Fruit fly (Drosophila melanogaster) whole organism, embryonic: Measurements from ENCODE around the gene Pi4KIIalpha.

Experiments used
- Abd-B ChIP-seq: fragments of 200-800 bp; sonication (Bioruptor generic); optimal IDR thresholded peaks from 2 replicates; lab custom pipeline; 2018; ENCODE audit warnings: missing biosample characterization, mild to moderate bottlenecking, missing genetic modification characterization, moderate library complexity
- Ada2b ChIP-seq: fragments of 200-800 bp; sonication (Bioruptor generic); IDR thresholded peaks from 2 replicates; pipeline ENCODE4 v1.3.6; 2022; ENCODE audit warnings: missing biosample characterization, missing genetic modification characterization
- Adf1 ChIP-seq: fragments of 200-800 bp; sonication (Bioruptor generic); IDR thresholded peaks from 2 replicates; pipeline ENCODE4 v1.3.6; 2022; ENCODE audit warnings: missing biosample characterization, missing genetic modification characterization
- Atf-2 ChIP-seq: fragments of 200-800 bp; sonication (Bioruptor generic); optimal IDR thresholded peaks from 2 replicates; lab custom pipeline; 2016; ENCODE audit warnings: missing biosample characterization, missing genetic modification characterization
- CG10267 ChIP-seq: fragments of 200-800 bp; sonication (Bioruptor generic); optimal IDR thresholded peaks from 2 replicates; lab custom pipeline; 2018; ENCODE audit warnings: missing biosample characterization, mild to moderate bottlenecking, missing genetic modification characterization, moderate library complexity
- CG10462 ChIP-seq: fragments of 200-800 bp; sonication (Bioruptor generic); optimal IDR thresholded peaks from 2 replicates; lab custom pipeline; 2016; ENCODE audit warnings: missing biosample characterization, missing genetic modification characterization
- CG11085 ChIP-seq: fragments of 200-800 bp; sonication (Bioruptor generic); IDR thresholded peaks from 2 replicates; pipeline ENCODE4 v1.3.6; 2022; ENCODE audit warnings: missing biosample characterization, missing genetic modification characterization
- CG12942 ChIP-seq: fragments of 200-800 bp; sonication (Bioruptor generic); optimal IDR thresholded peaks from 3 replicates; lab custom pipeline; 2016; ENCODE audit warnings: missing biosample characterization, missing genetic modification characterization
- CG13624 ChIP-seq: fragments of 200-800 bp; sonication (Bioruptor generic); optimal IDR thresholded peaks from 2 replicates; lab custom pipeline; 2016; ENCODE audit warnings: missing biosample characterization, missing genetic modification characterization
- CG18619 ChIP-seq: fragments of 200-800 bp; sonication (Bioruptor generic); optimal IDR thresholded peaks from 3 replicates; lab custom pipeline; 2017; ENCODE audit warnings: missing biosample characterization, mild to moderate bottlenecking, missing genetic modification characterization
- CG2712 ChIP-seq: fragments of 200-800 bp; optimal IDR thresholded peaks from 3 replicates; lab custom pipeline; 2019; ENCODE audit warnings: missing biosample characterization, mild to moderate bottlenecking, missing genetic modification characterization, moderate library complexity
- CG32767 ChIP-seq: fragments of 200-800 bp; sonication (Bioruptor generic); IDR thresholded peaks from 2 replicates; pipeline ENCODE4 v1.3.6; 2022; ENCODE audit warnings: missing biosample characterization, missing genetic modification characterization
- CG42726 ChIP-seq: fragments of 200-800 bp; sonication (Bioruptor generic); IDR thresholded peaks from 2 replicates; pipeline ENCODE4 v1.3.6; 2022; ENCODE audit warnings: missing biosample characterization, missing genetic modification characterization; ENCODE audit not compliant: partially characterized antibody
- CG4820 ChIP-seq: fragments of 200-800 bp; sonication (Bioruptor generic); optimal IDR thresholded peaks from 3 replicates; lab custom pipeline; 2016; ENCODE audit warnings: missing biosample characterization, missing genetic modification characterization
- CG6654 ChIP-seq: fragments of 200-800 bp; sonication (Bioruptor generic); optimal IDR thresholded peaks from 2 replicates; lab custom pipeline; 2017; ENCODE audit warnings: missing biosample characterization, mild to moderate bottlenecking, missing genetic modification characterization
- CG6683 ChIP-seq: fragments of 200-800 bp; sonication (Bioruptor generic); optimal IDR thresholded peaks from 2 replicates; lab custom pipeline; 2017; ENCODE audit warnings: missing biosample characterization, mild to moderate bottlenecking, missing genetic modification characterization, missing genetic modification reagents
- CG7786 ChIP-seq: fragments of 200-800 bp; sonication (Bioruptor generic); optimal IDR thresholded peaks from 2 replicates; lab custom pipeline; 2016; ENCODE audit warnings: missing biosample characterization, missing genetic modification characterization
- CG7839 ChIP-seq: fragments of 200-800 bp; sonication (Bioruptor generic); optimal IDR thresholded peaks from 3 replicates; lab custom pipeline; 2018; ENCODE audit warnings: missing biosample characterization, mild to moderate bottlenecking, missing genetic modification characterization, moderate library complexity
- CG9797 ChIP-seq: fragments of 200-800 bp; sonication (Bioruptor generic); optimal IDR thresholded peaks from 3 replicates; lab custom pipeline; 2018; ENCODE audit warnings: missing biosample characterization, mild to moderate bottlenecking, missing genetic modification characterization
- CG9876 ChIP-seq: fragments of 200-800 bp; sonication (Bioruptor generic); optimal IDR thresholded peaks from 2 replicates; lab custom pipeline; 2016; ENCODE audit warnings: missing biosample characterization, missing genetic modification characterization
- D19A ChIP-seq: fragments of 200-800 bp; optimal IDR thresholded peaks from 3 replicates; lab custom pipeline; 2019; ENCODE audit warnings: missing biosample characterization, mild to moderate bottlenecking, missing genetic modification characterization, moderate library complexity
- D19B ChIP-seq: fragments of 200-800 bp; sonication (Bioruptor generic); optimal IDR thresholded peaks from 2 replicates; lab custom pipeline; 2017; ENCODE audit warnings: missing biosample characterization, mild to moderate bottlenecking, missing genetic modification characterization
- GATAe ChIP-seq: fragments of 200-800 bp; sonication (Bioruptor generic); conservative IDR thresholded peaks from 2 replicates; pipeline ENCODE4 v1.3.6; 2022; ENCODE audit warnings: missing biosample characterization, missing genetic modification characterization
- H2.0 ChIP-seq: fragments of 200-800 bp; sonication (Bioruptor generic); IDR thresholded peaks from 2 replicates; pipeline ENCODE4 v1.3.6; 2022; ENCODE audit warnings: missing biosample characterization, missing genetic modification characterization
- Lim3 ChIP-seq: fragments of 200-800 bp; sonication (Bioruptor generic); IDR thresholded peaks from 2 replicates; pipeline ENCODE4 v1.3.6; 2022; ENCODE audit warnings: missing biosample characterization, missing genetic modification characterization
- Med ChIP-seq: fragments of 200-800 bp; sonication (Bioruptor generic); peaks from one replicate; lab custom pipeline; 2016; ENCODE audit warnings: missing biosample characterization, missing genetic modification characterization, mild to moderate bottlenecking, inconsistent platforms, moderate library complexity
- Myb ChIP-seq: fragments of 200-800 bp; sonication (Bioruptor generic); optimal IDR thresholded peaks from 2 replicates; lab custom pipeline; 2016; ENCODE audit warnings: missing biosample characterization, missing genetic modification characterization
- NC2β ChIP-seq: fragments of 200-800 bp; sonication (Bioruptor generic); optimal IDR thresholded peaks from 2 replicates; lab custom pipeline; 2016; ENCODE audit warnings: missing biosample characterization, missing genetic modification characterization
- Optix ChIP-seq: fragments of 200-800 bp; sonication (Bioruptor generic); IDR thresholded peaks from 3 replicates; pipeline ENCODE4 v1.3.6; 2022; ENCODE audit warnings: missing biosample characterization, missing genetic modification characterization
- Trl ChIP-seq, 3 experiments: fragments of >200 bp in 2 of 3; fragments of 200-800 bp in 1 of 3; sonication (Bioruptor generic) in 1 of 3; optimal IDR thresholded peaks; 2 replicates in 1 of 3; 3 replicates in 2 of 3; lab custom pipeline; 2016 to 2017; ENCODE audit warnings: missing biosample characterization in 1 of 3, missing genetic modification characterization in 1 of 3
- Xbp1 ChIP-seq: fragments of 200-800 bp; sonication (Bioruptor generic); optimal IDR thresholded peaks from 3 replicates; lab custom pipeline; 2016; ENCODE audit warnings: missing biosample characterization, mild to moderate bottlenecking, missing genetic modification characterization
- ab ChIP-seq: fragments of 200-800 bp; sonication (Bioruptor generic); optimal IDR thresholded peaks from 2 replicates; lab custom pipeline; 2016; ENCODE audit warnings: missing biosample characterization, missing genetic modification characterization
- bigmax ChIP-seq: fragments of 200-800 bp; sonication (Bioruptor generic); optimal IDR thresholded peaks from 2 replicates; lab custom pipeline; 2018; ENCODE audit warnings: missing biosample characterization, mild to moderate bottlenecking, missing genetic modification characterization
- cad ChIP-seq: fragments of >200 bp; optimal IDR thresholded peaks from 2 replicates; lab custom pipeline; 2017; ENCODE audit warnings: missing biosample characterization, missing genetic modification characterization
- croc ChIP-seq: fragments of 200-800 bp; sonication (Bioruptor generic); conservative IDR thresholded peaks from 3 replicates; pipeline ENCODE4 v1.3.6; 2022; ENCODE audit warnings: missing biosample characterization, missing genetic modification characterization
- dimm ChIP-seq: fragments of 200-800 bp; sonication (Bioruptor generic); IDR thresholded peaks from 2 replicates; pipeline ENCODE4 v1.3.6; 2022; ENCODE audit warnings: missing biosample characterization, missing genetic modification characterization
- dm ChIP-seq: fragments of 200-800 bp; sonication (Bioruptor generic); optimal IDR thresholded peaks from 3 replicates; lab custom pipeline; 2016; ENCODE audit warnings: missing biosample characterization, missing genetic modification characterization
- eyg ChIP-seq: fragments of 200-800 bp; sonication (Bioruptor generic); optimal IDR thresholded peaks from 3 replicates; lab custom pipeline; 2016; ENCODE audit warnings: missing biosample characterization, missing genetic modification characterization
- fd64A ChIP-seq: fragments of 200-800 bp; sonication (Bioruptor generic); optimal IDR thresholded peaks from 3 replicates; lab custom pipeline; 2018; ENCODE audit warnings: missing biosample characterization, mild to moderate bottlenecking, missing genetic modification characterization
- her ChIP-seq: fragments of 200-800 bp; sonication (Bioruptor generic); optimal IDR thresholded peaks from 2 replicates; lab custom pipeline; 2016; ENCODE audit warnings: missing biosample characterization, missing genetic modification characterization
- kni ChIP-seq: fragments of 200-800 bp; sonication (Bioruptor generic); optimal IDR thresholded peaks from 3 replicates; lab custom pipeline; 2017; ENCODE audit warnings: mild to moderate bottlenecking, missing biosample characterization, missing genetic modification reagents, missing genetic modification characterization
- lbe ChIP-seq: fragments of 200-800 bp; sonication (Bioruptor generic); optimal IDR thresholded peaks from 2 replicates; lab custom pipeline; 2016; ENCODE audit warnings: missing biosample characterization, mild to moderate bottlenecking, missing genetic modification characterization
- nmo ChIP-seq: fragments of 200-800 bp; sonication (Bioruptor generic); optimal IDR thresholded peaks from 2 replicates; lab custom pipeline; 2018; ENCODE audit warnings: missing biosample characterization, mild to moderate bottlenecking, missing genetic modification characterization, moderate library complexity
- seq ChIP-seq: fragments of 200-800 bp; sonication (Bioruptor generic); IDR thresholded peaks from 2 replicates; pipeline ENCODE4 v1.3.6; 2022; ENCODE audit warnings: missing biosample characterization, missing genetic modification characterization
- shn ChIP-seq: fragments of 200-800 bp; sonication (Bioruptor generic); optimal IDR thresholded peaks from 3 replicates; lab custom pipeline; 2016; ENCODE audit warnings: missing biosample characterization, missing genetic modification characterization
- slp2 ChIP-seq: fragments of 200-800 bp; sonication (Bioruptor generic); optimal IDR thresholded peaks from 2 replicates; lab custom pipeline; 2016; ENCODE audit warnings: missing biosample characterization, missing genetic modification characterization
- sqz ChIP-seq: fragments of 200-800 bp; sonication (Bioruptor generic); optimal IDR thresholded peaks from 3 replicates; lab custom pipeline; 2018; ENCODE audit warnings: missing biosample characterization, mild to moderate bottlenecking, missing genetic modification characterization
- unc-4 ChIP-seq: fragments of 200-800 bp; sonication (Bioruptor generic); IDR thresholded peaks from 2 replicates; pipeline ENCODE4 v1.3.6; 2022; ENCODE audit warnings: missing biosample characterization, missing genetic modification characterization; ENCODE audit not compliant: partially characterized antibody
- usp ChIP-seq: fragments of >200 bp; optimal IDR thresholded peaks from 2 replicates; lab custom pipeline; 2017; ENCODE audit warnings: missing biosample characterization, missing genetic modification characterization
- vvl ChIP-seq: fragments of 200-800 bp; sonication (Bioruptor generic); IDR thresholded peaks from 2 replicates; pipeline ENCODE4 v1.3.6; 2022; ENCODE audit warnings: missing biosample characterization, missing genetic modification characterization
- zen ChIP-seq: fragments of 200-800 bp; sonication (Bioruptor generic); optimal IDR thresholded peaks from 3 replicates; lab custom pipeline; 2018; ENCODE audit warnings: missing biosample characterization, mild to moderate bottlenecking, missing genetic modification characterization, moderate library complexity
- zfh1 ChIP-seq: fragments of 200-800 bp; sonication (Bioruptor generic); IDR thresholded peaks from 3 replicates; pipeline ENCODE4 v1.3.6; 2022; ENCODE audit warnings: missing biosample characterization, missing genetic modification characterization
- zfh2 ChIP-seq: fragments of 200-800 bp; sonication (Bioruptor generic); optimal IDR thresholded peaks from 2 replicates; lab custom pipeline; 2016; ENCODE audit warnings: missing biosample characterization, missing genetic modification characterization

Pi4KIIalpha gene

DNA sequence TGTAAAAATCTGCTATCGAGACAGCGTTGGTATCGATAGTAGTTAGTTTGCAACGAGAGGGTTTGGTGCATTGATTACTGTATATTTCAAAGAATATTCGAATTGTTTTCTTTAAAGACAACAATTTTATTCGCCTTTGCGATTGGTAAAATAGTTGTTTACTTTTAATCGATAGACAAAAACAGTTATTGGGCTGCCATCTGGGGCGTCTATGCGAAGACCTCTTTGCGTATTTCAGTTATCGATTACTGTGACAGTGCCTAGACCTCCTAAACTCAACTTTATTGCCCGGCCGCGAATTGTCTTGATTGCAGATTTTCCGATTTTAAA lies 49.6 kb upstream of the Pi4KIIalpha start, which contains the start of gene Atu (continued):
- TF ChIP-seq dm (GFP tag; lab: Kevin White, UChicago) (no peak), kni (GFP tag; lab: Kevin White, UChicago) (no peak), GATAe (GFP tag; lab: Robert Waterston, UW) (no peak), usp (GFP tag; lab: Kevin White, UChicago) (no peak), CG4820 (peak; percentile 61), Ada2b (no peak), H2.0 (GFP tag; lab: Robert Waterston, UW) (no peak), CG7839 (tag; lab: Kevin White, UChicago) (no peak), CG12942 (GFP tag; lab: Kevin White, UChicago) (no peak), zen (tag; lab: Kevin White, UChicago) (peak; percentile 26), dimm (GFP tag; lab: Robert Waterston, UW) (no peak), CG7786 (GFP tag; lab: Kevin White, UChicago) (peak; percentile 55), croc (GFP tag; lab: Robert Waterston, UW) (no peak), Myb (peak; percentile 63), CG9797 (GFP tag; lab: Kevin White, UChicago) (peak; percentile 19), CG9876 (GFP tag; lab: Kevin White, UChicago) (no peak), shn (GFP tag; lab: Kevin White, UChicago) (peak; percentile 54), Med (GFP tag; lab: Kevin White, UChicago) (peak; percentile 91), seq (GFP tag; lab: Robert Waterston, UW) (no peak), CG2712 (peak; percentile 49), fd64A (no peak), CG42726 (no peak), ab (GFP tag; lab: Kevin White, UChicago) (no peak), CG13624 (no peak), CG18619 (GFP tag; lab: Kevin White, UChicago) (no peak), Trl (optimal IDR thresholded peaks at IDR 0.05; lab: Kevin White, UChicago) (no peak), Trl (GFP tag; optimal IDR thresholded peaks at IDR 0.05; lab: Kevin White, UChicago) (peak; percentile 34), Optix (no peak), bigmax (no peak), zfh2 (GFP tag; lab: Kevin White, UChicago) (peak; percentile 38), cad (no peak), CG10267 (peak; percentile 61), CG10462 (GFP tag; lab: Kevin White, UChicago) (no peak), eyg (GFP tag; lab: Kevin White, UChicago) (no peak), Lim3 (GFP tag; lab: Robert Waterston, UW) (no peak), unc-4 (peak; percentile 94), sqz (peak; percentile 8), CG11085 (GFP tag; lab: Robert Waterston, UW) (no peak), vvl (no peak), Adf1 (GFP tag; lab: Robert Waterston, UW) (no peak), lbe (GFP tag; lab: Kevin White, UChicago) (peak; percentile 54), Abd-B (peak; percentile 73), slp2 (GFP tag; lab: Kevin White, UChicago) (no peak), NC2β (peak; percentile 39), CG32767 (no peak), D19B (GFP tag; lab: Kevin White, UChicago) (no peak), nmo (GFP tag; lab: Kevin White, UChicago) (peak; percentile 76), Atf-2 (no peak), zfh1 (no peak), Xbp1 (GFP tag; lab: Kevin White, UChicago) (peak; percentile 47), CG6683 (no peak), her (GFP tag; lab: Kevin White, UChicago) (peak; percentile 10), D19A (tag; lab: Kevin White, UChicago) (peak; percentile 33), CG6654 (GFP tag; lab: Kevin White, UChicago) (no peak)
